Fruit fly (Drosophila melanogaster) whole organism, prepupa: ENCODE measurements around the gene Teh4.

Experiments
- Eip75B ChIP-seq: fragments of 200-800 bp; sonication (Bioruptor generic); optimal IDR thresholded peaks from 3 replicates; lab custom pipeline; 2016; ENCODE audit warnings: missing biosample characterization, missing genetic modification characterization
- fkh ChIP-seq: fragments of 200-800 bp; sonication (Bioruptor generic); optimal IDR thresholded peaks from 3 replicates; lab custom pipeline; 2017; ENCODE audit warnings: missing biosample characterization, mild to moderate bottlenecking, missing genetic modification characterization, moderate library complexity
- pdm3 ChIP-seq: fragments of 200-800 bp; sonication (Bioruptor generic); optimal IDR thresholded peaks from 3 replicates; lab custom pipeline; 2016; ENCODE audit warnings: missing biosample characterization, missing genetic modification characterization

dm6 chr3L:4177981-4178562 is at the start of gene Teh4:
- TF ChIP-seq pdm3 (no peak), fkh (GFP tag; lab: Kevin White, UChicago) (no peak), Eip75B (GFP tag; lab: Kevin White, UChicago) (no peak)
